Fruit fly (Drosophila melanogaster) Kc167 (cell line): ENCODE results near the gene SecCl.

ENCODE experiments used
- Myc ChIP-seq: fragments of >200 bp; optimal IDR thresholded peaks from 2 replicates; lab custom pipeline; 2017; ENCODE audit warnings: missing external identifiers
- Sin3A ChIP-seq: fragments of >200 bp; optimal IDR thresholded peaks from 2 replicates; lab custom pipeline; 2018; ENCODE audit warnings: missing external identifiers
- h ChIP-seq: fragments of >200 bp; optimal IDR thresholded peaks from 3 replicates; lab custom pipeline; 2018; ENCODE audit warnings: missing external identifiers

DNA sequence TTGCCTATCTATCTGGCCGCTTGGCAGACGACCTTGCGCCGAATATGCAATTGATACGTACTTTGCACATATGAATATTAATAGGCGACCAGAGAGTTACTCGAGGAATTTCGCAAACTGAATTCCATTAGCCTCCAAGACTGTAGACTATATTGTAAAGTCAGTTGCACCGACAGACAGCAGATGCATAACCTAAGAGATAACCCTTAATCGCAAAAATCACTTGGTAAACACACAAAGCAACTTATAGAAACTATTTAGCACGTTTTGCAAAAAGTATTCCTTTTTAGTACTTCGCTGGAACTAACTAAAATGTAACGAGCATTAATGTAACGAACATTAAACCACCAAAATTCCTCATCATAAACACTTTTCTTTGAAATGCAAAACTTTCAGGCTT, 16.2 kb downstream of the SecCl start, which contains the start of gene CG6333:
- no peak for TF ChIP-seq h (lab: Kevin White, UChicago)
- no peak for TF ChIP-seq Sin3A
- no peak for TF ChIP-seq Myc
